Fruit fly (Drosophila melanogaster): ENCODE data around the gene Sgt.

- no peak for TF ChIP-seq EcR (GFP tag; optimal IDR thresholded peaks at IDR 0.05)
- no peak for TF ChIP-seq pan (optimal IDR thresholded peaks at IDR 0.05)
- TF ChIP-seq psq (optimal IDR thresholded peaks at IDR 0.05), result no peak
- TF ChIP-seq Dll (optimal IDR thresholded peaks at IDR 0.05), result no peak
- TF ChIP-seq CG8478 (optimal IDR thresholded peaks at IDR 0.05), result no peak
- no peak for TF ChIP-seq usp (GFP tag; optimal IDR thresholded peaks at IDR 0.05)
Observed at dm6 chr2L:17455823-17456222, 15.6 kb upstream of the Sgt start, which contains the start of gene SPH93.

Measured in whole organism.